Worm (Caenorhabditis elegans): Measurements from ENCODE around the gene col-93.
A peak's percentile ranks its signal among the peaks of the same experiment; 100 is the strongest.

Gene col-93

DNA sequence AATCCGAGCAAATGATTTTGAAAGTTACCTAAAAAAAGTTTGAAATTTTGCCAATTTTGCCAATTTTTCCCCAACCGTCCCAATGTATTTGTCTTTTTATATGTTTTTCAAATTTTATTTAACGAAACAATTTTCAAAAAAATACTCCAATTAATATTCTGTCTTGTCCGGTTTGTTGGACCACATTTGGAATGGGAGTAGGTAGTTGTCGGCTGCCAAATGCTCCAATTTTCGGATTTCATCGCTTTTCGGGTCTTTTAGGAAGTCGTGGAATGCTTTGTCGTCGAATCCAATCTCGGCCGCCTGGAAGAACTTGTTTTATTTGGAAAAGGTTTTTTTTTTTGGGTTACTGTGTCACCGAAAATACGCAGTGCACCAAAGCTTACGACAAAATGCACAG lies 39.7 kb upstream of the col-93 start:
- no peak for TF ChIP-seq ham-2 (GFP tag; optimal IDR thresholded peaks at IDR 0.05)
- TF ChIP-seq unc-62 (GFP tag; optimal IDR thresholded peaks at IDR 0.05), result no peak
- TF ChIP-seq ceh-83 (GFP tag; optimal IDR thresholded peaks at IDR 0.05), result no peak
- TF ChIP-seq nhr-2 (tag; optimal IDR thresholded peaks at IDR 0.05), result no peak

- TF ChIP-seq ceh-83 (GFP tag; optimal IDR thresholded peaks at IDR 0.05), result peak; percentile 11
- TF ChIP-seq ham-2 (GFP tag; optimal IDR thresholded peaks at IDR 0.05), result no peak
These were observed 36.9 kb upstream of the col-93 start for ce11 chrIII:11022278-11022677.

- TF ChIP-seq cnd-1 (tag; optimal IDR thresholded peaks at IDR 0.05) (no peak), ceh-39 (tag; optimal IDR thresholded peaks at IDR 0.05) (no peak), nhr-2 (tag; optimal IDR thresholded peaks at IDR 0.05) (no peak), M03D4.4 (tag; optimal IDR thresholded peaks at IDR 0.05) (no peak), lin-32 (GFP tag; optimal IDR thresholded peaks at IDR 0.05) (no peak), sem-2 (GFP tag; optimal IDR thresholded peaks at IDR 0.05) (no peak), mep-1 (tag; optimal IDR thresholded peaks at IDR 0.05) (no peak), lsy-2 (tag; optimal IDR thresholded peaks at IDR 0.05) (no peak), snpc-4 (tag; optimal IDR thresholded peaks at IDR 0.05) (no peak), ceh-83 (GFP tag; optimal IDR thresholded peaks at IDR 0.05) (no peak)
These were observed 26.9 kb upstream of the col-93 start, which contains the start of gene kvs-4 for ce11 chrIII:11012264-11012663. TSS of gene kvs-4 (plus strand) at chrIII:11012564.

- TF ChIP-seq ham-2 (GFP tag; optimal IDR thresholded peaks at IDR 0.05) (no peak), bed-3 (GFP tag; optimal IDR thresholded peaks at IDR 0.05) (no peak), unc-39 (tag; optimal IDR thresholded peaks at IDR 0.05) (no peak), blmp-1 (tag; optimal IDR thresholded peaks at IDR 0.05) (no peak), nhr-2 (tag; optimal IDR thresholded peaks at IDR 0.05) (no peak), nhr-76 (tag; optimal IDR thresholded peaks at IDR 0.05) (no peak), lin-32 (GFP tag; optimal IDR thresholded peaks at IDR 0.05) (no peak), ceh-39 (tag; optimal IDR thresholded peaks at IDR 0.05) (no peak), M03D4.4 (tag; optimal IDR thresholded peaks at IDR 0.05) (no peak), ceh-43 (GFP tag; optimal IDR thresholded peaks at IDR 0.05) (no peak), lsy-2 (tag; optimal IDR thresholded peaks at IDR 0.05) (no peak), mep-1 (tag; optimal IDR thresholded peaks at IDR 0.05) (no peak), lin-13 (tag; optimal IDR thresholded peaks at IDR 0.05) (no peak), pha-4 (tag; optimal IDR thresholded peaks at IDR 0.05) (no peak), ztf-11 (tag; optimal IDR thresholded peaks at IDR 0.05) (no peak), ces-1 (GFP tag; optimal IDR thresholded peaks at IDR 0.05) (no peak), snpc-4 (tag; optimal IDR thresholded peaks at IDR 0.05) (no peak), unc-62 (GFP tag; optimal IDR thresholded peaks at IDR 0.05) (no peak), sptf-1 (tag; optimal IDR thresholded peaks at IDR 0.05) (no peak), zip-8 (tag; optimal IDR thresholded peaks at IDR 0.05) (no peak)
These were observed 25.2 kb upstream of the col-93 start for ce11 chrIII:11010597-11010996.

DNA sequence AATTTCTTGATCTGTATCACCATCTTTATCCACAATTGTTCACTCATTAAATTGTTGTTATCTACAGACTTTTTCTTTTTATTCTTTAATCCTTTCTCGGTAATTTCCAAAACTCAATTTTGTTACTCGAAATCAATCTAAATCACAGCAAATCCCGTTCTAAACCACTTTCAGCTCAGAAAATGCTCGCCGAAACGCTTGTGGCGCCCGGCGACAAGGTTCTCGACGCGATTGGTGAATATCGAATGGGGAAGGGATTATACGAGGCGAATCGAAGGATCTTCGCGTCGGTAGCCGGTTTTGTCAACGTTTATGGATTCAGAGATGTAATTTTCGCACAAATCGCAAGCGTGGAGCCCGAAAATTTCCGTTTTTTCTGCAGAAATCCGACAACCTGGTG lies 23.5 kb upstream of the col-93 start, which contains the start of gene exos-1:
TSS of gene exos-1 (plus strand) at position 175 of the 400 bp plus-strand sequence.
- TF ChIP-seq snpc-4 (tag; optimal IDR thresholded peaks at IDR 0.05) (no peak), elt-1 (tag; optimal IDR thresholded peaks at IDR 0.05; ENCODE audit: borderline replicate concordance, insufficient read depth) (no peak), lin-32 (GFP tag; optimal IDR thresholded peaks at IDR 0.05) (no peak), ceh-83 (GFP tag; optimal IDR thresholded peaks at IDR 0.05) (no peak), M03D4.4 (tag; optimal IDR thresholded peaks at IDR 0.05) (no peak), ces-1 (GFP tag; optimal IDR thresholded peaks at IDR 0.05) (no peak), mab-5 (tag; optimal IDR thresholded peaks at IDR 0.05) (no peak), ztf-11 (tag; optimal IDR thresholded peaks at IDR 0.05) (no peak), nhr-28 (tag; optimal IDR thresholded peaks at IDR 0.05) (no peak), nhr-2 (tag; optimal IDR thresholded peaks at IDR 0.05) (no peak), nhr-12 (tag; optimal IDR thresholded peaks at IDR 0.05) (no peak), cnd-1 (tag; optimal IDR thresholded peaks at IDR 0.05) (no peak), elt-3 (tag; optimal IDR thresholded peaks at IDR 0.05) (no peak), sptf-1 (tag; optimal IDR thresholded peaks at IDR 0.05) (no peak), ham-2 (GFP tag; optimal IDR thresholded peaks at IDR 0.05) (no peak), nhr-237 (tag; optimal IDR thresholded peaks at IDR 0.05) (no peak), bed-3 (GFP tag; optimal IDR thresholded peaks at IDR 0.05) (no peak), nhr-76 (tag; optimal IDR thresholded peaks at IDR 0.05) (no peak)

All from whole organism, mixed stage, embryonic.